Worm (Caenorhabditis elegans) whole organism, early embryonic: Measurements from ENCODE around the gene grl-29.

Experiments
- ama-1 ChIP-seq: fragments of 150-350 bp; optimal IDR thresholded peaks from 2 replicates; lab custom pipeline; 2014
- ets-7 ChIP-seq: sonication (generic microtip); optimal IDR thresholded peaks from 2 replicates; lab custom pipeline; 2016; ENCODE audit warnings: missing genotype, missing genetic modification characterization, missing compliant biosample characterization
- hmbx-1 ChIP-seq: sonication (generic microtip); optimal IDR thresholded peaks from 2 replicates; lab custom pipeline; 2016; ENCODE audit warnings: mild to moderate bottlenecking, missing genetic modification characterization, missing compliant biosample characterization
- hmg-4 ChIP-seq: fragments of 200-800 bp; sonication (Bioruptor generic); optimal IDR thresholded peaks from 2 replicates; lab custom pipeline; 2018; ENCODE audit warnings: mild to moderate bottlenecking, missing genetic modification characterization, missing compliant biosample characterization
- scrt-1 ChIP-seq: fragments of 200-800 bp; sonication (Bioruptor generic); IDR thresholded peaks from 2 replicates; pipeline ENCODE4 v1.3.6; 2022; ENCODE audit warnings: missing genetic modification characterization, missing compliant biosample characterization

DNA sequence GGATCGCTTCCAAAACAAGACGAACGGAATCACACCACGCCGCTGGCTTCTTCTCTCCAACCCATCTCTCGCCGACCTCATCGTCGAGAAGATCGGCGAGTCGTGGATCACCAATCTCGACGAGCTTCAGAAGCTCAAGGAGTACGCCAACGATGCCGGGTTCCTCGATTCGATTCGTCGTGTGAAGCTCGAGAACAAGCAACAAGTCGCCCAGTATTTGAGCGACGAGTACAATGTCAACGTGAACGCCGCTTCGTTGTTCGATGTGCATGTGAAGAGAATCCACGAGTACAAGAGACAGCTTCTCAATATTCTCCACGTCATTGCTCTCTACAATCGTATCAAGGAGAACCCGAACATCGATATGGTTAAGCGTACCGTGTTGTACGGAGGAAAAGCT, 28.6 kb upstream of the grl-29 start:
- no peak for TF ChIP-seq ama-1
- no peak for TF ChIP-seq hmg-4
- no peak for TF ChIP-seq hmbx-1
- TF ChIP-seq scrt-1 (GFP tag; lab: Robert Waterston, UW): no peak
- no peak for TF ChIP-seq ets-7 (tag; lab: Kevin White, UChicago)
